Worm (Caenorhabditis elegans) whole organism, L3 larva: ENCODE data around the gene T08D10.4.

ENCODE experiments used
- elt-3 ChIP-seq, 3 experiments: fragments of 150-350 bp in 1 of 3; sonication (generic microtip) in 2 of 3; optimal IDR thresholded peaks; 2 replicates in 2 of 3; 4 replicates in 1 of 3; lab custom pipeline; 2014 to 2017; ENCODE audit warnings: missing biosample characterization in 3 of 3, missing genetic modification characterization in 3 of 3
- fkh-10 ChIP-seq: sonication (generic microtip); optimal IDR thresholded peaks from 2 replicates; lab custom pipeline; 2017; ENCODE audit warnings: missing biosample characterization, missing genetic modification reagents, missing genetic modification characterization
- fos-1 ChIP-seq: fragments of 150-350 bp; optimal IDR thresholded peaks from 2 replicates; lab custom pipeline; 2014; ENCODE audit warnings: missing biosample characterization, missing genetic modification characterization
- lin-15B ChIP-seq: fragments of 150-350 bp; optimal IDR thresholded peaks from 2 replicates; lab custom pipeline; 2014; ENCODE audit warnings: missing biosample characterization, missing genetic modification characterization
- nhr-12 ChIP-seq: fragments of 150-350 bp; optimal IDR thresholded peaks from 2 replicates; lab custom pipeline; 2014; ENCODE audit warnings: missing biosample characterization, missing genetic modification characterization
- nhr-23 ChIP-seq: fragments of 150-350 bp; optimal IDR thresholded peaks from 2 replicates; lab custom pipeline; 2014; ENCODE audit warnings: missing biosample characterization, missing genetic modification reagents, missing genetic modification characterization
- nhr-77 ChIP-seq: fragments of 150-350 bp; optimal IDR thresholded peaks from 2 replicates; lab custom pipeline; 2014; ENCODE audit warnings: missing biosample characterization, missing genetic modification characterization
- skn-1 ChIP-seq: fragments of 150-350 bp; optimal IDR thresholded peaks from 2 replicates; lab custom pipeline; 2014; ENCODE audit warnings: missing biosample characterization, missing genetic modification characterization
- unc-62 ChIP-seq: fragments of 150-350 bp; sonication (generic microtip); optimal IDR thresholded peaks from 4 replicates; lab custom pipeline; 2014; ENCODE audit warnings: missing biosample characterization, missing genetic modification reagents, missing genetic modification characterization

DNA sequence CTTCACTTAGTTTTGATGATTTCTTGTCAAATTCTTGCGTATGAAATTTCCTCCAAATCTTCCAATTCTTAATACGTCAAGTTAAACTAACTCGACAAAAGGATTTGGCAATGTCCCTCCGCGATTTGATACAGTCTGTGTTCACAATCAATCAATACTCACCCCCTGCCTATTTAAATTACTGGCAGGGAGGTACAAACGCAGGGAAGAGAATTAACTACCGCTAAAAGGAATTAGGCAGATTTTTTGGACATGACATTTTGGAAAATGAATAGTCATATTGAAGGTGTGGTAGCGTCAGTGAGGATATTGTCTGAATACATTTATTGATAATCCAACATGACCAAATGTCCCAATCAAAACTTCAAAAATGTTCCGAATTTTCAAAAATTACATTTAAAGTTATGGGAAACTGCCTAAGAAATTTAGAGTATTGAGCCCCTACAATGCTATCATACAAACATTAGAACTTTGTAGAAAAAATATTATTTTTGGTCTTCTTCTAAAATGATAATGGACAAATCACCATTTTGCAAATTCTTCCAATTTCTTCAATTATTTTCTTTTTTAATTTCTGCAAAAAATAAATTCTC is 15.7 kb downstream of the T08D10.4 start:
- peak; percentile 30 for TF ChIP-seq nhr-12 (tag; lab: Kevin White, UChicago)
- TF ChIP-seq nhr-77 (tag; lab: Kevin White, UChicago): peak; percentile 98
- TF ChIP-seq fos-1 (tag; lab: Kevin White, UChicago): peak; percentile 94
- TF ChIP-seq fkh-10 (GFP tag; lab: Kevin White, UChicago): peak; percentile 98
- TF ChIP-seq skn-1: peak; percentile 97
- peak; percentile 95 for TF ChIP-seq unc-62 (GFP tag; lab: Kevin White, UChicago)
- peak; percentile 43 for TF ChIP-seq lin-15B
- TF ChIP-seq elt-3 (tag; optimal IDR thresholded peaks at IDR 0.05; lab: Kevin White, UChicago): peak; percentile 81 to 99 (median 96)
- TF ChIP-seq nhr-23 (tag; lab: Kevin White, UChicago): peak; percentile 99
